Worm (Caenorhabditis elegans) whole organism, midembryonic: ENCODE data around the gene trp-1.

Experiments
- T22C8.4 ChIP-seq: fragments of 200-800 bp; sonication (Bioruptor generic); IDR thresholded peaks from 2 replicates; pipeline ENCODE4 v1.3.6; 2022; ENCODE audit warnings: missing genetic modification characterization, missing compliant biosample characterization
- cog-1 ChIP-seq: sonication (generic microtip); optimal IDR thresholded peaks from 2 replicates; lab custom pipeline; 2016; ENCODE audit warnings: missing genetic modification characterization, missing compliant biosample characterization
- flt-1 ChIP-seq: fragments of 200-800 bp; sonication (Bioruptor generic); IDR thresholded peaks from 2 replicates; pipeline ENCODE4 v1.3.6; 2022; ENCODE audit warnings: missing genetic modification characterization, missing compliant biosample characterization
- klf-2 ChIP-seq: fragments of 200-800 bp; sonication (Bioruptor generic); conservative IDR thresholded peaks from 2 replicates; pipeline ENCODE4 v1.3.6; 2022; ENCODE audit warnings: missing genetic modification reagents, missing genetic modification characterization, missing compliant biosample characterization
- med-1 ChIP-seq: sonication (generic microtip); optimal IDR thresholded peaks from 2 replicates; lab custom pipeline; 2017; ENCODE audit warnings: missing genetic modification characterization, mild to moderate bottlenecking, missing compliant biosample characterization, antibody characterized with exemption, missing genetic modification reagents; ENCODE audit not compliant: insufficient read depth
- ref-1 ChIP-seq: fragments of 200-800 bp; sonication (Bioruptor generic); conservative IDR thresholded peaks from 2 replicates; pipeline ENCODE4 v1.3.6; 2022; ENCODE audit warnings: missing genetic modification reagents, missing genetic modification characterization, missing compliant biosample characterization
- tab-1 ChIP-seq: fragments of 200-800 bp; sonication (Bioruptor generic); IDR thresholded peaks from 2 replicates; pipeline ENCODE4 v1.3.6; 2022; ENCODE audit warnings: missing genetic modification characterization, missing compliant biosample characterization
- ztf-23 ChIP-seq: fragments of 200-800 bp; sonication (Bioruptor generic); IDR thresholded peaks from 2 replicates; pipeline ENCODE4 v1.3.6; 2022; ENCODE audit warnings: missing genetic modification reagents, missing genetic modification characterization, missing compliant biosample characterization
- ztf-29 ChIP-seq: fragments of 200-800 bp; sonication (Bioruptor generic); IDR thresholded peaks from 2 replicates; pipeline ENCODE4 v1.3.6; 2022; ENCODE audit warnings: missing genetic modification reagents, missing genetic modification characterization, missing compliant biosample characterization

- TF ChIP-seq ref-1 (no peak), med-1 (GFP tag; lab: Kevin White, UChicago) (no peak), cog-1 (tag; lab: Kevin White, UChicago) (no peak), tab-1 (no peak), flt-1 (GFP tag; lab: Robert Waterston, UW) (no peak), T22C8.4 (GFP tag; lab: Robert Waterston, UW) (no peak), ztf-23 (GFP tag; lab: Robert Waterston, UW) (no peak), ztf-29 (GFP tag; lab: Robert Waterston, UW) (no peak), klf-2 (no peak)
Measured at ce11 chrIII:8529772-8530171, 5.2 kb upstream of the trp-1 start, which contains the start of gene ZC21.10.
